Worm (Caenorhabditis elegans): ENCODE data around the gene C09B9.1.

Gene C09B9.1

ce11 chrIV:5083832-5084231, 46.2 kb downstream of the C09B9.1 start:
- TF ChIP-seq flt-1 (GFP tag; IDR thresholded peaks at IDR 0.05): no peak
- TF ChIP-seq F13C5.2 (tag; optimal IDR thresholded peaks at IDR 0.05): no peak
- no peak for TF ChIP-seq ama-1 (optimal IDR thresholded peaks at IDR 0.05)
- TF ChIP-seq ceh-13 (GFP tag; optimal IDR thresholded peaks at IDR 0.05): no peak
- TF ChIP-seq hmbx-1 (tag; optimal IDR thresholded peaks at IDR 0.05): no peak
- TF ChIP-seq aly-1 (tag; optimal IDR thresholded peaks at IDR 0.05): no peak
- TF ChIP-seq hnd-1 (tag; optimal IDR thresholded peaks at IDR 0.05): no peak
- TF ChIP-seq B0310.2 (tag; optimal IDR thresholded peaks at IDR 0.05): no peak
- no peak for TF ChIP-seq ets-7 (tag; optimal IDR thresholded peaks at IDR 0.05)
- no peak for TF ChIP-seq sea-1 (GFP tag; conservative IDR thresholded peaks at IDR 0.05)
- no peak for TF ChIP-seq ceh-36 (tag; optimal IDR thresholded peaks at IDR 0.05)
- TF ChIP-seq tra-4 (tag; optimal IDR thresholded peaks at IDR 0.05): no peak
- no peak for TF ChIP-seq hmg-4 (GFP tag; optimal IDR thresholded peaks at IDR 0.05)
- TF ChIP-seq pes-1 (GFP tag; IDR thresholded peaks at IDR 0.05): no peak
- TF ChIP-seq tbx-11 (GFP tag; IDR thresholded peaks at IDR 0.05): no peak
- no peak for TF ChIP-seq tbx-37 (GFP tag; conservative IDR thresholded peaks at IDR 0.05)
- TF ChIP-seq scrt-1 (GFP tag; IDR thresholded peaks at IDR 0.05): no peak

DNA sequence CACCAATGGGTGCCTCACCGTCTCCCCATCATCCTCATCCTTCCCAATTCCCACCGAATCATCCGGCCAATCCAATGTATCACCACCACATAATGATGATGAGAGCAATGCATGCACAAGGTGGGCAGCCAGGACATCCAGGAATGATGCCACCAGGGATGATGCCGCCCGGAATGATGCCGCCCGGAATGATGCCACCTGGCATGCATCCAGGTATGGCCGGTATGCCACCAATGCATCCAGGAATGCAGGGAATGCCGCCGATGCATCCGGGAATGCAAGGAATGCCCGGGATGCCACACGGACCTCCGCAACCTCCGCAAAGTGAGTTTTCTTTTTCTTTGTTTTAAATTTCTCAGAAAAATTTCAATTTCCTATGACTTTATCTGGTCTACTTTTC, 48.2 kb downstream of the C09B9.1 start:
- TF ChIP-seq aly-1 (tag; optimal IDR thresholded peaks at IDR 0.05) (peak; percentile 17), ama-1 (optimal IDR thresholded peaks at IDR 0.05) (no peak), F13C5.2 (tag; optimal IDR thresholded peaks at IDR 0.05) (no peak)

ce11 chrIV:5086243-5086960, 48.8 kb downstream of the C09B9.1 start:
- TF ChIP-seq pes-1 (GFP tag; IDR thresholded peaks at IDR 0.05): no peak
- TF ChIP-seq tra-4 (tag; optimal IDR thresholded peaks at IDR 0.05): no peak
- TF ChIP-seq ceh-13 (GFP tag; optimal IDR thresholded peaks at IDR 0.05): no peak
- TF ChIP-seq sea-1 (GFP tag; conservative IDR thresholded peaks at IDR 0.05): no peak
- no peak for TF ChIP-seq ama-1 (optimal IDR thresholded peaks at IDR 0.05)
- TF ChIP-seq ets-7 (tag; optimal IDR thresholded peaks at IDR 0.05): no peak
- no peak for TF ChIP-seq scrt-1 (GFP tag; IDR thresholded peaks at IDR 0.05)
- no peak for TF ChIP-seq flt-1 (GFP tag; IDR thresholded peaks at IDR 0.05)
- no peak for TF ChIP-seq aly-1 (tag; optimal IDR thresholded peaks at IDR 0.05)
- TF ChIP-seq tbx-37 (GFP tag; conservative IDR thresholded peaks at IDR 0.05): no peak
- no peak for TF ChIP-seq tbx-11 (GFP tag; IDR thresholded peaks at IDR 0.05)
- no peak for TF ChIP-seq hmbx-1 (tag; optimal IDR thresholded peaks at IDR 0.05)
- no peak for TF ChIP-seq B0310.2 (tag; optimal IDR thresholded peaks at IDR 0.05)
- TF ChIP-seq hmg-4 (GFP tag; optimal IDR thresholded peaks at IDR 0.05): no peak
- TF ChIP-seq F13C5.2 (tag; optimal IDR thresholded peaks at IDR 0.05): no peak
- no peak for TF ChIP-seq hnd-1 (tag; optimal IDR thresholded peaks at IDR 0.05)
- TF ChIP-seq ceh-36 (tag; optimal IDR thresholded peaks at IDR 0.05): no peak

DNA sequence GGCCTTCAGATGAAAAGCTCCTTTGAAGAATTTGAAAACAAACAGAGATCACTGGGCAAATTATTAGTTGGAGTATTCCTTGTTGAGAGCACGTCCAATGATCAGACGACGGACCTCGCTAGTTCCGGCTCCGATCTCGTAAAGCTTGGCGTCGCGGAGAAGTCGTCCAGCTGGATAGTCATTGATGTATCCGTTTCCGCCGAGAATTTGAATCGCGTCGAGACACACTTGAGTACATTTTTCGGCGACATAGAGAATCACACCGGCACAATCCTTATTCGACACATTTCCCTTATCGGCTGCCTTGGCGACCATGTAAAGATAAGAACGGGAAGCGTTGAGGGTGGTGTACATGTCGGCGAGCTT, 49.4 kb downstream of the C09B9.1 start:
- TF ChIP-seq sea-1 (GFP tag; conservative IDR thresholded peaks at IDR 0.05) (no peak), hmg-4 (GFP tag; optimal IDR thresholded peaks at IDR 0.05) (no peak), tra-4 (tag; optimal IDR thresholded peaks at IDR 0.05) (no peak), pes-1 (GFP tag; IDR thresholded peaks at IDR 0.05) (no peak), tbx-11 (GFP tag; IDR thresholded peaks at IDR 0.05) (no peak), scrt-1 (GFP tag; IDR thresholded peaks at IDR 0.05) (no peak), F13C5.2 (tag; optimal IDR thresholded peaks at IDR 0.05) (no peak), hmbx-1 (tag; optimal IDR thresholded peaks at IDR 0.05) (no peak), ceh-13 (GFP tag; optimal IDR thresholded peaks at IDR 0.05) (no peak), ceh-36 (tag; optimal IDR thresholded peaks at IDR 0.05) (no peak), hnd-1 (tag; optimal IDR thresholded peaks at IDR 0.05) (no peak), aly-1 (tag; optimal IDR thresholded peaks at IDR 0.05) (no peak), flt-1 (GFP tag; IDR thresholded peaks at IDR 0.05) (no peak), tbx-37 (GFP tag; conservative IDR thresholded peaks at IDR 0.05) (no peak), ets-7 (tag; optimal IDR thresholded peaks at IDR 0.05) (no peak), ama-1 (optimal IDR thresholded peaks at IDR 0.05) (no peak), B0310.2 (tag; optimal IDR thresholded peaks at IDR 0.05) (no peak)

DNA sequence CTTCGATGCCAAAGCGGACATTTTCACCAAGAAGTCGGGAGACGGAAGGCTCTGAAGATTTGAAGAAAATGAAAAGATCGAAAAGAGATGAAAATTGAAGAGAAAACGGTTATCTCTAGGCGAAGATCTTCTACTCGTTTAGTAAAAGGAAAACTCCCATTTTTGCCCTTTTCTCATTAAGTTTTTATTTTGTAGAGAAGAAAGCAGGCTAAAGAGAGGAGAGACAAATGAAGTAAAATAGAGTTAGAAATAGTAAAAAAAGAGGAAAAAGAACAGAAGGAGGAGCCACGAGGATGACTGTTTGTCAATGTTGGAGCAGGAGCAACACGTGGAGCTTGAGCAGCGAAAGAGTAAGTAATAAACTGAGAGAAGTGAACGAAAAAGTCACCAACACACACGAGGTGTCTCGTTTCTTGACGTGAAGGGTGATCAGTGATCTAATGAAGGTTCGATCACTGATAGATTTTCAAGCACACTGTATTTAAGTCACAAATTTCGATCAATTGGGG, 51.3 kb downstream of the C09B9.1 start, which contains the start of gene ivd-1:
ivd-1 (minus strand) TSS at position 51 of the 509 bp plus-strand sequence.
- no peak for TF ChIP-seq hnd-1 (tag; optimal IDR thresholded peaks at IDR 0.05)
- no peak for TF ChIP-seq tbx-37 (GFP tag; conservative IDR thresholded peaks at IDR 0.05)
- TF ChIP-seq scrt-1 (GFP tag; IDR thresholded peaks at IDR 0.05): no peak
- TF ChIP-seq pes-1 (GFP tag; IDR thresholded peaks at IDR 0.05): no peak
- no peak for TF ChIP-seq tra-4 (tag; optimal IDR thresholded peaks at IDR 0.05)
- TF ChIP-seq aly-1 (tag; optimal IDR thresholded peaks at IDR 0.05): no peak
- no peak for TF ChIP-seq B0310.2 (tag; optimal IDR thresholded peaks at IDR 0.05)
- no peak for TF ChIP-seq sea-1 (GFP tag; conservative IDR thresholded peaks at IDR 0.05)
- no peak for TF ChIP-seq hmbx-1 (tag; optimal IDR thresholded peaks at IDR 0.05)

All from whole organism, early embryonic.